Fruit fly (Drosophila melanogaster) S2 (cell line): ENCODE results near the gene Irbp.

Experiments
- CG8478 ChIP-seq: fragments of >200 bp; optimal IDR thresholded peaks from 2 replicates; lab custom pipeline; 2018
- CTCF ChIP-seq, 2 experiments: fragments of >200 bp; optimal IDR thresholded peaks; 2 replicates each; lab custom pipeline; 2018

DNA sequence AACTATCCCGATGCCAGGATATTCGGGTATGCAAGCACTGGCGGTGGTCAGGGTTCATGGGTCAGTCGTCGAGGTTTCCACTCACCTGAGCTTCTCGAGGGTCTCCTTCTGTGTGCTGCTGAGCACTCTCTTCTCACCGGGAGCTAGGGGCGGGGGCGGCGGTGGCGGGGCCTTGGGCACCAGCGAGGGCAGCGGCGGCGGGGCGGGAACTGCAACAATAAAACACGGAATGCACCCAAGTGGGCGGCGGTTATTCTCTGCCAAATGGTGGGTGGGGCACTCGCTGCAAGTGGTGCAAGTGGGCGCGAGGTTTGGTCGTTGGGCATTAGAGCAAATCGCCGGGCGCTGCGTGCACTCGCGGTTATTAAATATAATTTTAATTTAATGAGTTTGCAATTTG lies 31.2 kb downstream of the Irbp start:
- no peak for TF ChIP-seq CG8478 (lab: Kevin White, UChicago)
- TF ChIP-seq CTCF (optimal IDR thresholded peaks at IDR 0.05; lab: Kevin White, UChicago), result no peak
